Worm (Caenorhabditis elegans) whole organism, midembryonic: ENCODE data around the gene pyk-2.

Experiments
- T22C8.4 ChIP-seq: fragments of 200-800 bp; sonication (Bioruptor generic); IDR thresholded peaks from 2 replicates; pipeline ENCODE4 v1.3.6; 2022; ENCODE audit warnings: missing genetic modification characterization, missing compliant biosample characterization
- klf-2 ChIP-seq: fragments of 200-800 bp; sonication (Bioruptor generic); conservative IDR thresholded peaks from 2 replicates; pipeline ENCODE4 v1.3.6; 2022; ENCODE audit warnings: missing genetic modification reagents, missing genetic modification characterization, missing compliant biosample characterization
- tab-1 ChIP-seq: fragments of 200-800 bp; sonication (Bioruptor generic); IDR thresholded peaks from 2 replicates; pipeline ENCODE4 v1.3.6; 2022; ENCODE audit warnings: missing genetic modification characterization, missing compliant biosample characterization
- ztf-23 ChIP-seq: fragments of 200-800 bp; sonication (Bioruptor generic); IDR thresholded peaks from 2 replicates; pipeline ENCODE4 v1.3.6; 2022; ENCODE audit warnings: missing genetic modification reagents, missing genetic modification characterization, missing compliant biosample characterization
- ztf-29 ChIP-seq: fragments of 200-800 bp; sonication (Bioruptor generic); IDR thresholded peaks from 2 replicates; pipeline ENCODE4 v1.3.6; 2022; ENCODE audit warnings: missing genetic modification reagents, missing genetic modification characterization, missing compliant biosample characterization

DNA sequence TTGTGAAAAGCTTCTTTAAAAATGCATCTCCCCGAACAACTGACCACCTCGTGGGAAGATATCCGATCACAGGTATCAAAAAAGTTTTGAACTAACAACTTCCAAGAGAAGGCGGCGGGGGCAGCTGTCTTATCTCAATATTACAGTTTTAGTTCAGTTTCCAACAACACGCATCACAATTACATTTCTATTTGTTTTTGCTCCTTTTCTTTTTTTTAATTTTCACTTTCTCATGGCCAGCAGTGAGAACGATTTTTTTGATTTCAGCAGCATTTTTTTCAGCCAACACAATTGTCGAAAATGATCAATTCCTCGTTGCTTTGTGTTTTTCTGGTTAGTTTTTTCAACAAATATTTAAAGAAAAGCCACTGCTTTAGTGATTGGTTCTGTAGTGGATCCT lies 3.4 kb downstream of the pyk-2 start, which contains the start of gene ZK593.2:
- TF ChIP-seq ztf-29 (GFP tag; lab: Robert Waterston, UW) (no peak), ztf-23 (GFP tag; lab: Robert Waterston, UW) (no peak), klf-2 (GFP tag; lab: Robert Waterston, UW) (no peak), tab-1 (no peak), T22C8.4 (GFP tag; lab: Robert Waterston, UW) (no peak)
